Worm (Caenorhabditis elegans) whole organism, L4 larva: ENCODE results near the gene M05D6.2.

Experiments used
- fos-1 ChIP-seq: fragments of 150-350 bp; optimal IDR thresholded peaks from 2 replicates; lab custom pipeline; 2014; ENCODE audit warnings: missing biosample characterization, missing genetic modification characterization
- jun-1 ChIP-seq: fragments of 150-350 bp; optimal IDR thresholded peaks from 2 replicates; lab custom pipeline; 2014; ENCODE audit warnings: missing biosample characterization, missing genetic modification reagents, missing genetic modification characterization
- lin-39 ChIP-seq: fragments of 150-350 bp; optimal IDR thresholded peaks from 2 replicates; lab custom pipeline; 2014; ENCODE audit warnings: missing biosample characterization, missing genetic modification reagents, missing genetic modification characterization
- mdl-1 ChIP-seq, 2 experiments: fragments of 150-350 bp in 1 of 2; sonication (generic microtip) in 1 of 2; optimal IDR thresholded peaks; 2 replicates each; lab custom pipeline; 2014 to 2017; ENCODE audit warnings: missing biosample characterization in 2 of 2, missing genetic modification characterization in 2 of 2
- nhr-237 ChIP-seq: sonication (generic microtip); optimal IDR thresholded peaks from 2 replicates; lab custom pipeline; 2017; ENCODE audit warnings: missing biosample characterization, missing genetic modification characterization
- nhr-25 ChIP-seq: sonication (generic microtip); optimal IDR thresholded peaks from 2 replicates; lab custom pipeline; 2017; ENCODE audit warnings: missing genetic modification characterization, mild to moderate bottlenecking, missing compliant biosample characterization, antibody characterized with exemption, moderate library complexity, borderline replicate concordance; ENCODE audit not compliant: insufficient read depth
- nhr-41 ChIP-seq: fragments of 200-800 bp; sonication (Bioruptor generic); IDR thresholded peaks from 2 replicates; pipeline ENCODE4 v1.3.6; 2022; ENCODE audit warnings: missing genetic modification reagents, missing genetic modification characterization, missing compliant biosample characterization
- skn-1 ChIP-seq: fragments of 150-350 bp; optimal IDR thresholded peaks from 2 replicates; lab custom pipeline; 2014; ENCODE audit warnings: missing biosample characterization, missing genetic modification characterization
- unc-39 ChIP-seq: sonication (generic microtip); optimal IDR thresholded peaks from 2 replicates; lab custom pipeline; 2017; ENCODE audit warnings: missing biosample characterization, missing genetic modification characterization
- ztf-11 ChIP-seq: fragments of 150-350 bp; optimal IDR thresholded peaks from 2 replicates; lab custom pipeline; 2014; ENCODE audit warnings: missing biosample characterization, missing genetic modification characterization

ce11 chrII:8440097-8440496 is 27.8 kb upstream of the M05D6.2 start:
- TF ChIP-seq nhr-237 (tag; lab: Kevin White, UChicago), result no peak
- TF ChIP-seq skn-1 (tag; lab: Kevin White, UChicago), result no peak
- no peak for TF ChIP-seq nhr-41 (GFP tag; lab: Robert Waterston, UW)
- TF ChIP-seq mdl-1 (tag; optimal IDR thresholded peaks at IDR 0.05; lab: Kevin White, UChicago), result peak in 1 of 2 experiments; percentile 35
- TF ChIP-seq fos-1, result no peak
- TF ChIP-seq lin-39 (tag; lab: Kevin White, UChicago), result no peak
- no peak for TF ChIP-seq unc-39
- TF ChIP-seq ztf-11 (tag; lab: Kevin White, UChicago), result no peak
- TF ChIP-seq jun-1, result no peak
- no peak for TF ChIP-seq nhr-25
